Fruit fly (Drosophila melanogaster): ENCODE results near the gene Atet.

The Atet gene

DNA sequence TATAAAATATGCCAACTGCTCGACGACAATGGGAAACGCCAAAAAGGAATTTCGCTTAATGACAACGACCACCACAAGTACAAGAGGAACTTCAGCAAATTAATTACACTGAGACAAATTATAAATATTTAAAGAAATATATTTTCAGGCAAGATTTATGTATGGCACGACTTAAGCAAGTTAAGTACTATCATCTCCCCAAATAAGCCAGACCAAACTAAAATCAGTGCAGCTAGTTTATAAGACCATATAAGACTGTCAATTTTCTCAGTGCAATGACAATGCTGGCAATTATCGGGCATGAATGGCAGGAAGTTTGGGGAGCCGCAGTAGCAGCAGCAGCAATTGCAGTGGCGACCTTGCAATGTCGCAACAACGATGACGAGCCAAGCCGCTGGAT lies 14.8 kb downstream of the Atet start (continued):
- no peak for TF ChIP-seq slbo (GFP tag; IDR thresholded peaks at IDR 0.05)
- TF ChIP-seq bsh (GFP tag; optimal IDR thresholded peaks at IDR 0.05): peak in 1 of 2 experiments; percentile 35
- TF ChIP-seq pita (GFP tag; optimal IDR thresholded peaks at IDR 0.05): no peak
- TF ChIP-seq CG8089 (GFP tag; optimal IDR thresholded peaks at IDR 0.05): no peak
- TF ChIP-seq phol (tag; optimal IDR thresholded peaks at IDR 0.05): peak; percentile 41
- TF ChIP-seq tup (GFP tag; optimal IDR thresholded peaks at IDR 0.05): no peak
- TF ChIP-seq grau (tag; optimal IDR thresholded peaks at IDR 0.05): peak; percentile 2
- TF ChIP-seq kni (GFP tag; optimal IDR thresholded peaks at IDR 0.05): no peak
- peak; percentile 4 for TF ChIP-seq CG4820 (GFP tag; optimal IDR thresholded peaks at IDR 0.05)
- 0 out of 2 replicates have a peak, but pooled peaks have one; percentile 13 for TF ChIP-seq Xrp1 (GFP tag; IDR thresholded peaks at IDR 0.05)
- TF ChIP-seq Rfx (GFP tag; IDR thresholded peaks at IDR 0.05): no peak
- TF ChIP-seq CG15696 (tag; optimal IDR thresholded peaks at IDR 0.05): peak; percentile 23
- TF ChIP-seq CG33213 (GFP tag; optimal IDR thresholded peaks at IDR 0.05): no peak
- peak; percentile 47 for TF ChIP-seq nom (GFP tag; optimal IDR thresholded peaks at IDR 0.05)
- peak; percentile 62 for TF ChIP-seq dmrt11E (tag; optimal IDR thresholded peaks at IDR 0.05)
- no peak for TF ChIP-seq D19B (GFP tag; optimal IDR thresholded peaks at IDR 0.05)
- TF ChIP-seq CG17829 (tag; optimal IDR thresholded peaks at IDR 0.05): peak; percentile 2
- peak; percentile 27 for TF ChIP-seq gem (tag; optimal IDR thresholded peaks at IDR 0.05)
- TF ChIP-seq jumu (GFP tag; optimal IDR thresholded peaks at IDR 0.05): no peak
- no peak for TF ChIP-seq lab (GFP tag; optimal IDR thresholded peaks at IDR 0.05)
- no peak for TF ChIP-seq Poxn (GFP tag; IDR thresholded peaks at IDR 0.05)
- TF ChIP-seq CG2712 (tag; optimal IDR thresholded peaks at IDR 0.05): peak; percentile 36
- TF ChIP-seq unpg (GFP tag; optimal IDR thresholded peaks at IDR 0.05): peak; percentile 10
- no peak for TF ChIP-seq CG18011 (GFP tag; optimal IDR thresholded peaks at IDR 0.05)
- no peak for TF ChIP-seq sna (GFP tag; IDR thresholded peaks at IDR 0.05; ENCODE audit: partially characterized antibody)
- no peak for TF ChIP-seq CG8290 (GFP tag; optimal IDR thresholded peaks at IDR 0.05)
- no peak for TF ChIP-seq CG8290 (tag; optimal IDR thresholded peaks at IDR 0.05)
- TF ChIP-seq corto (GFP tag; optimal IDR thresholded peaks at IDR 0.05): no peak

DNA sequence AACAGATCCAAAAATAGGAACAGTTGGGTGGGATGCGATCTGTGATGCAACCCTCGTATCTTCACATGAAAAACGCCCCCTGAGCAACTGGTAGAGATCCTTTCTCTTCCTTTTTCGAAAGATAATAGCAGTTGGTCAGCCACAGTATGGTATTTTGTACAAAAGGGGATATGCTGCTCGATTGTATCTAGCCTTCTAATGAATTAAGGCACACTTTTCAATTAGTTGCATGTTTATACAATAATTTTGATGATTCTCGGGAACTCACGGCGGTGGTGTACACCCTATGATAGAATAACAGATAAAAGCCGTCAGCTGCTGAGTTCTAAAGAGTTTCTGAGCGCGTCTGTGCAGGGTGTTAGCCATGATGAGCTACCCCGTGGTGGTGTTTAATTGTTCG lies 16.0 kb downstream of the Atet start:
- TF ChIP-seq CG6254 (GFP tag; optimal IDR thresholded peaks at IDR 0.05): no peak
- no peak for TF ChIP-seq fd102C (GFP tag; optimal IDR thresholded peaks at IDR 0.05)
- no peak for TF ChIP-seq hbn (GFP tag; IDR thresholded peaks at IDR 0.05; ENCODE audit: partially characterized antibody)
- TF ChIP-seq CG7928 (GFP tag; optimal IDR thresholded peaks at IDR 0.05): no peak
- no peak for TF ChIP-seq wek (GFP tag; optimal IDR thresholded peaks at IDR 0.05)
- no peak for TF ChIP-seq CG17328 (GFP tag; IDR thresholded peaks at IDR 0.05)
- peak; percentile 86 for TF ChIP-seq pros (GFP tag; optimal IDR thresholded peaks at IDR 0.05)
- TF ChIP-seq Xrp1 (GFP tag; IDR thresholded peaks at IDR 0.05): no peak
- TF ChIP-seq hkb (optimal IDR thresholded peaks at IDR 0.05): no peak
- no peak for TF ChIP-seq hkb (GFP tag; IDR thresholded peaks at IDR 0.05)
- TF ChIP-seq CG13424 (tag; optimal IDR thresholded peaks at IDR 0.05): no peak
- TF ChIP-seq Nf-YB (GFP tag; optimal IDR thresholded peaks at IDR 0.05): no peak
- no peak for TF ChIP-seq Dad (GFP tag; optimal IDR thresholded peaks at IDR 0.05)
- peak in 1 of 3 experiments; percentile 55 for TF ChIP-seq Stat92E (GFP tag; optimal IDR thresholded peaks at IDR 0.05)
- no peak for TF ChIP-seq repo (GFP tag; optimal IDR thresholded peaks at IDR 0.05)
- TF ChIP-seq grn (GFP tag; optimal IDR thresholded peaks at IDR 0.05): peak; percentile 10

Data from whole organism, embryonic.